Worm (Caenorhabditis elegans) whole organism, L2 larva: ENCODE data around the gene C14C6.3.
A peak's percentile ranks its signal among the peaks of the same experiment; 100 is the strongest.

Experiments used
- R02D3.7 ChIP-seq: fragments of 150-350 bp; optimal IDR thresholded peaks from 2 replicates; lab custom pipeline; 2014; ENCODE audit warnings: missing biosample characterization, missing genetic modification characterization
- Y55F3AM.14 ChIP-seq: fragments of 200-800 bp; sonication (Bioruptor generic); optimal IDR thresholded peaks from 2 replicates; lab custom pipeline; 2018; ENCODE audit warnings: mild to moderate bottlenecking, missing genetic modification characterization, missing compliant biosample characterization
- ZK546.5 ChIP-seq: sonication (generic microtip); optimal IDR thresholded peaks from 2 replicates; lab custom pipeline; 2017; ENCODE audit warnings: missing biosample characterization, missing genetic modification characterization
- aly-2 ChIP-seq: fragments of 150-350 bp; optimal IDR thresholded peaks from 2 replicates; lab custom pipeline; 2014; ENCODE audit warnings: missing biosample characterization, missing genetic modification characterization
- ama-1 ChIP-seq: fragments of 150-350 bp; optimal IDR thresholded peaks from 2 replicates; lab custom pipeline; 2018; ENCODE audit warnings: inconsistent platforms
- blmp-1 ChIP-seq: sonication (generic microtip); optimal IDR thresholded peaks from 2 replicates; lab custom pipeline; 2017; ENCODE audit warnings: missing genetic modification characterization, mild to moderate bottlenecking, missing compliant biosample characterization, antibody characterized with exemption, moderate library complexity; ENCODE audit not compliant: insufficient read depth
- ceh-16 ChIP-seq: fragments of 150-350 bp; optimal IDR thresholded peaks from 2 replicates; lab custom pipeline; 2014; ENCODE audit warnings: missing biosample characterization, missing genetic modification characterization
- ceh-82 ChIP-seq: fragments of 150-350 bp; optimal IDR thresholded peaks from 2 replicates; lab custom pipeline; 2014; ENCODE audit warnings: missing biosample characterization, missing genetic modification characterization
- crh-2 ChIP-seq: sonication (generic microtip); optimal IDR thresholded peaks from 2 replicates; lab custom pipeline; 2017; ENCODE audit warnings: missing biosample characterization, missing genetic modification characterization
- dmd-4 ChIP-seq: sonication (generic microtip); optimal IDR thresholded peaks from 2 replicates; lab custom pipeline; 2017; ENCODE audit warnings: missing biosample characterization, missing genetic modification characterization
- egl-27 ChIP-seq: sonication (generic microtip); optimal IDR thresholded peaks from 3 replicates; lab custom pipeline; 2017; ENCODE audit warnings: missing biosample characterization, missing genetic modification reagents, missing genetic modification characterization
- elt-1 ChIP-seq: fragments of 150-350 bp; optimal IDR thresholded peaks from 2 replicates; lab custom pipeline; 2014; ENCODE audit warnings: missing biosample characterization, missing genetic modification characterization
- fos-1 ChIP-seq: fragments of 150-350 bp; optimal IDR thresholded peaks from 2 replicates; lab custom pipeline; 2014; ENCODE audit warnings: missing biosample characterization, missing genetic modification characterization
- gmeb-1 ChIP-seq: fragments of 150-350 bp; optimal IDR thresholded peaks from 2 replicates; lab custom pipeline; 2014; ENCODE audit warnings: missing biosample characterization, missing genetic modification characterization
- lin-13 ChIP-seq: fragments of 150-350 bp; optimal IDR thresholded peaks from 2 replicates; lab custom pipeline; 2014; ENCODE audit warnings: missing biosample characterization, missing genetic modification reagents, missing genetic modification characterization
- lin-39 ChIP-seq: fragments of 150-350 bp; optimal IDR thresholded peaks from 2 replicates; lab custom pipeline; 2014; ENCODE audit warnings: missing biosample characterization, missing genetic modification reagents, missing genetic modification characterization
- lsy-2 ChIP-seq, 2 experiments: fragments of 150-350 bp in 1 of 2; sonication (generic microtip) in 1 of 2; optimal IDR thresholded peaks; 2 replicates each; lab custom pipeline; 2014 to 2017; ENCODE audit warnings: missing biosample characterization in 2 of 2, missing genetic modification characterization in 2 of 2
- mab-5 ChIP-seq: fragments of 150-350 bp; optimal IDR thresholded peaks from 2 replicates; lab custom pipeline; 2014; ENCODE audit warnings: missing biosample characterization, missing genetic modification characterization
- nhr-10 ChIP-seq: sonication (generic microtip); optimal IDR thresholded peaks from 2 replicates; lab custom pipeline; 2017; ENCODE audit warnings: missing biosample characterization, missing genetic modification characterization
- nhr-11 ChIP-seq: fragments of 150-350 bp; optimal IDR thresholded peaks from 2 replicates; lab custom pipeline; 2014; ENCODE audit warnings: missing biosample characterization, missing genetic modification characterization
- nhr-12 ChIP-seq: fragments of 150-350 bp; optimal IDR thresholded peaks from 2 replicates; lab custom pipeline; 2014; ENCODE audit warnings: missing biosample characterization, missing genetic modification characterization
- nhr-129 ChIP-seq: fragments of 150-350 bp; optimal IDR thresholded peaks from 2 replicates; lab custom pipeline; 2014; ENCODE audit warnings: missing biosample characterization, missing genetic modification characterization
- nhr-21 ChIP-seq: fragments of 150-350 bp; optimal IDR thresholded peaks from 2 replicates; lab custom pipeline; 2014; ENCODE audit warnings: missing biosample characterization, missing genetic modification characterization
- nhr-23 ChIP-seq: fragments of 150-350 bp; optimal IDR thresholded peaks from 2 replicates; lab custom pipeline; 2014; ENCODE audit warnings: missing biosample characterization, missing genetic modification reagents, missing genetic modification characterization
- nhr-237 ChIP-seq: fragments of 150-350 bp; optimal IDR thresholded peaks from 2 replicates; lab custom pipeline; 2014; ENCODE audit warnings: missing biosample characterization, missing genetic modification characterization
- nhr-25 ChIP-seq: fragments of 150-350 bp; sonication (generic microtip); optimal IDR thresholded peaks from 3 replicates; lab custom pipeline; 2014; ENCODE audit warnings: missing biosample characterization, missing genetic modification characterization
- nhr-6 ChIP-seq: fragments of 150-350 bp; optimal IDR thresholded peaks from 2 replicates; lab custom pipeline; 2014; ENCODE audit warnings: missing biosample characterization, missing genetic modification characterization
- nhr-77 ChIP-seq: fragments of 150-350 bp; optimal IDR thresholded peaks from 2 replicates; lab custom pipeline; 2014; ENCODE audit warnings: missing biosample characterization, missing genetic modification characterization
- peb-1 ChIP-seq: fragments of 150-350 bp; optimal IDR thresholded peaks from 2 replicates; lab custom pipeline; 2014; ENCODE audit warnings: missing biosample characterization, missing genetic modification characterization
- sem-4 ChIP-seq: fragments of 150-350 bp; optimal IDR thresholded peaks from 2 replicates; lab custom pipeline; 2014; ENCODE audit warnings: missing biosample characterization, missing genetic modification reagents, missing genetic modification characterization
- sma-3 ChIP-seq: sonication (generic microtip); optimal IDR thresholded peaks from 2 replicates; lab custom pipeline; 2016; ENCODE audit warnings: missing genetic modification reagents, missing genetic modification characterization, missing compliant biosample characterization
- sma-9 ChIP-seq, 2 experiments: fragments of 150-350 bp in 1 of 2; sonication (generic microtip) in 1 of 2; optimal IDR thresholded peaks; 2 replicates each; lab custom pipeline; 2014 to 2016; ENCODE audit warnings: missing genetic modification characterization in 2 of 2, mild to moderate bottlenecking in 1 of 2, missing biosample characterization in 1 of 2, missing compliant biosample characterization in 1 of 2, missing genetic modification reagents in 1 of 2, moderate library complexity in 1 of 2
- snpc-4 ChIP-seq: fragments of 150-350 bp; optimal IDR thresholded peaks from 2 replicates; lab custom pipeline; 2014; ENCODE audit warnings: missing biosample characterization, missing genetic modification characterization
- unc-39 ChIP-seq: fragments of 150-350 bp; optimal IDR thresholded peaks from 2 replicates; lab custom pipeline; 2014; ENCODE audit warnings: missing biosample characterization, missing genetic modification characterization
- unc-55 ChIP-seq: fragments of 150-350 bp; sonication (generic microtip); optimal IDR thresholded peaks from 3 replicates; lab custom pipeline; 2014; ENCODE audit warnings: missing biosample characterization, missing genetic modification reagents, missing genetic modification characterization
- unc-62 ChIP-seq: fragments of 150-350 bp; optimal IDR thresholded peaks from 2 replicates; lab custom pipeline; 2014; ENCODE audit warnings: missing biosample characterization, missing genetic modification reagents, missing genetic modification characterization
- zag-1 ChIP-seq: fragments of 150-350 bp; optimal IDR thresholded peaks from 2 replicates; lab custom pipeline; 2014; ENCODE audit warnings: missing biosample characterization, missing genetic modification characterization
- ztf-1 ChIP-seq: fragments of 200-800 bp; sonication (Bioruptor generic); conservative IDR thresholded peaks from 2 replicates; pipeline ENCODE4 v1.3.6; 2022; ENCODE audit warnings: missing genetic modification characterization, missing compliant biosample characterization
- ztf-11 ChIP-seq: sonication (generic microtip); optimal IDR thresholded peaks from 2 replicates; lab custom pipeline; 2017; ENCODE audit warnings: missing biosample characterization, missing genetic modification characterization
- ztf-4 ChIP-seq: fragments of 150-350 bp; optimal IDR thresholded peaks from 2 replicates; lab custom pipeline; 2014; ENCODE audit warnings: missing biosample characterization, missing genetic modification characterization

C14C6.3 gene

ce11 chrV:521517-521916 is 21.8 kb upstream of the C14C6.3 start, which contains the start of gene srw-107:
Gene srw-107, minus strand, starts transcription at chrV:521617.
- TF ChIP-seq Y55F3AM.14 (GFP tag; lab: Kevin White, UChicago) (no peak), ZK546.5 (tag; lab: Kevin White, UChicago) (no peak), sma-9 (GFP tag; optimal IDR thresholded peaks at IDR 0.05; lab: Kevin White, UChicago) (no peak), sma-9 (tag; optimal IDR thresholded peaks at IDR 0.05; lab: Kevin White, UChicago) (no peak), fos-1 (tag; lab: Kevin White, UChicago) (no peak), crh-2 (no peak), ceh-16 (no peak), lin-39 (tag; lab: Kevin White, UChicago) (no peak), R02D3.7 (tag; lab: Kevin White, UChicago) (no peak), snpc-4 (tag; lab: Kevin White, UChicago) (no peak), nhr-23 (tag; lab: Kevin White, UChicago) (no peak), ztf-11 (no peak), nhr-6 (tag; lab: Kevin White, UChicago) (no peak)
- TF ChIP-seq, all 48 proteins: peak for 0

- TF ChIP-seq nhr-6 (tag; lab: Kevin White, UChicago), result no peak
- peak; percentile 10 for TF ChIP-seq sma-9 (GFP tag; optimal IDR thresholded peaks at IDR 0.05; lab: Kevin White, UChicago)
- TF ChIP-seq sma-9 (tag; optimal IDR thresholded peaks at IDR 0.05; lab: Kevin White, UChicago), result no peak
Measured at ce11 chrV:524058-524457, 19.2 kb upstream of the C14C6.3 start, which contains the start of gene lipl-3. Gene lipl-3, minus strand, starts transcription at chrV:524218.

ce11 chrV:525040-525439 is 18.2 kb upstream of the C14C6.3 start, which contains the start of gene R11G11.16:
Gene R11G11.16, minus strand, starts transcription at chrV:525140.
- TF ChIP-seq nhr-11 (tag; lab: Kevin White, UChicago) (no peak), elt-1 (tag; lab: Kevin White, UChicago) (no peak), zag-1 (no peak), Y55F3AM.14 (GFP tag; lab: Kevin White, UChicago) (no peak), nhr-237 (no peak), nhr-12 (tag; lab: Kevin White, UChicago) (no peak), ztf-4 (tag; lab: Kevin White, UChicago) (no peak)

ce11 chrV:527602-528001 is 15.7 kb upstream of the C14C6.3 start, which contains the start of gene srw-108:
Gene srw-108, plus strand, starts transcription at chrV:527902.
- TF ChIP-seq nhr-129 (tag; lab: Kevin White, UChicago) (no peak), peb-1 (tag; lab: Kevin White, UChicago) (no peak), nhr-12 (tag; lab: Kevin White, UChicago) (no peak), ztf-1 (GFP tag; lab: Robert Waterston, UW) (no peak), ZK546.5 (tag; lab: Kevin White, UChicago) (no peak), mab-5 (tag; lab: Kevin White, UChicago) (no peak), nhr-6 (tag; lab: Kevin White, UChicago) (no peak), snpc-4 (tag; lab: Kevin White, UChicago) (no peak), unc-55 (GFP tag; lab: Kevin White, UChicago) (no peak), ztf-4 (tag; lab: Kevin White, UChicago) (no peak), nhr-10 (tag; lab: Kevin White, UChicago) (no peak), ama-1 (lab: Kevin White, UChicago) (no peak), nhr-77 (tag; lab: Kevin White, UChicago) (no peak), R02D3.7 (tag; lab: Kevin White, UChicago) (no peak), blmp-1 (no peak), lin-13 (GFP tag; lab: Kevin White, UChicago) (no peak), aly-2 (tag; lab: Kevin White, UChicago) (no peak), unc-39 (no peak)

- no peak for TF ChIP-seq unc-39
- TF ChIP-seq sem-4, result no peak
- TF ChIP-seq nhr-6 (tag; lab: Kevin White, UChicago), result peak; percentile 15
- no peak for TF ChIP-seq R02D3.7 (tag; lab: Kevin White, UChicago)
- TF ChIP-seq nhr-23 (tag; lab: Kevin White, UChicago), result no peak
- TF ChIP-seq nhr-10 (tag; lab: Kevin White, UChicago), result no peak
- TF ChIP-seq sma-9 (GFP tag; optimal IDR thresholded peaks at IDR 0.05; lab: Kevin White, UChicago), result peak; percentile 99
- peak; percentile 43 for TF ChIP-seq sma-9 (tag; optimal IDR thresholded peaks at IDR 0.05; lab: Kevin White, UChicago)
- TF ChIP-seq ama-1 (lab: Kevin White, UChicago), result no peak
- TF ChIP-seq Y55F3AM.14 (GFP tag; lab: Kevin White, UChicago), result no peak
- no peak for TF ChIP-seq ztf-11
- TF ChIP-seq unc-55 (GFP tag; lab: Kevin White, UChicago), result peak; percentile 70
- peak; percentile 83 for TF ChIP-seq egl-27
- no peak for TF ChIP-seq ceh-82 (tag; lab: Kevin White, UChicago)
- TF ChIP-seq peb-1 (tag; lab: Kevin White, UChicago), result no peak
- peak; percentile 29 for TF ChIP-seq gmeb-1 (tag; lab: Kevin White, UChicago)
- TF ChIP-seq elt-1 (tag; lab: Kevin White, UChicago), result no peak
- TF ChIP-seq lin-39 (tag; lab: Kevin White, UChicago), result no peak
- no peak for TF ChIP-seq nhr-25 (tag; lab: Kevin White, UChicago)
- TF ChIP-seq fos-1 (tag; lab: Kevin White, UChicago), result peak; percentile 93
- no peak for TF ChIP-seq unc-62 (GFP tag; lab: Kevin White, UChicago)
- TF ChIP-seq crh-2, result peak; percentile 63
- no peak for TF ChIP-seq lin-13 (GFP tag; lab: Kevin White, UChicago)
- peak; percentile 61 for TF ChIP-seq sma-3
- TF ChIP-seq nhr-21 (tag; lab: Kevin White, UChicago), result peak; percentile 66
- TF ChIP-seq lsy-2 (tag; optimal IDR thresholded peaks at IDR 0.05; lab: Kevin White, UChicago), result no peak
- no peak for TF ChIP-seq aly-2 (tag; lab: Kevin White, UChicago)
- TF ChIP-seq snpc-4 (tag; lab: Kevin White, UChicago), result peak; percentile 17
- no peak for TF ChIP-seq nhr-237
- peak; percentile 18 for TF ChIP-seq ceh-16
- no peak for TF ChIP-seq dmd-4 (tag; lab: Kevin White, UChicago)
- no peak for TF ChIP-seq nhr-11 (tag; lab: Kevin White, UChicago)
- TF ChIP-seq nhr-129 (tag; lab: Kevin White, UChicago), result peak; percentile 97
Measured at ce11 chrV:532046-532445, 11.2 kb upstream of the C14C6.3 start, which contains the start of gene nhr-58. Gene nhr-58, plus strand, starts transcription at chrV:532259.
